Fruit fly (Drosophila melanogaster): ENCODE measurements around the gene Polr2D.

The Polr2D gene

dm6 chr3R:18261602-18262001 is 6.3 kb upstream of the Polr2D start:
- TF ChIP-seq svp (GFP tag), result no peak
- no peak for TF ChIP-seq Met (GFP tag; optimal IDR thresholded peaks at IDR 0.05)
- no peak for TF ChIP-seq dac (GFP tag; optimal IDR thresholded peaks at IDR 0.05)
- no peak for TF ChIP-seq net (GFP tag; optimal IDR thresholded peaks at IDR 0.05)
- TF ChIP-seq Sox102F (GFP tag; optimal IDR thresholded peaks at IDR 0.05), result no peak
- TF ChIP-seq CG31627 (GFP tag; optimal IDR thresholded peaks at IDR 0.05), result no peak
- no peak for TF ChIP-seq Ets21C (GFP tag; optimal IDR thresholded peaks at IDR 0.05)
- TF ChIP-seq dsx (GFP tag; optimal IDR thresholded peaks at IDR 0.05; ENCODE audit: poor library complexity, severe bottlenecking), result no peak
- TF ChIP-seq Ets96B (tag; optimal IDR thresholded peaks at IDR 0.05), result no peak
- TF ChIP-seq CG8632 (GFP tag; optimal IDR thresholded peaks at IDR 0.05), result no peak
- no peak for TF ChIP-seq CG11294 (GFP tag; IDR thresholded peaks at IDR 0.05)
- no peak for TF ChIP-seq pdm3 (GFP tag; optimal IDR thresholded peaks at IDR 0.05)
- no peak for TF ChIP-seq Hr39 (GFP tag; optimal IDR thresholded peaks at IDR 0.05)

- TF ChIP-seq pdm3 (GFP tag; optimal IDR thresholded peaks at IDR 0.05) (no peak), CG10669 (GFP tag; optimal IDR thresholded peaks at IDR 0.05) (no peak)
Observed at dm6 chr3R:18260016-18260415, 4.7 kb upstream of the Polr2D start.

dm6 chr3R:18252578-18252977 is 2.7 kb downstream of the Polr2D start, which contains the start of gene CG12320:
TSS of gene CG12320 (minus strand) at chr3R:18252734.
- TF ChIP-seq esn (GFP tag; optimal IDR thresholded peaks at IDR 0.05) (peak; percentile 6), CG1621 (tag; optimal IDR thresholded peaks at IDR 0.05) (peak; percentile 49), Blimp-1 (GFP tag; optimal IDR thresholded peaks at IDR 0.05) (no peak), Sox14 (GFP tag; optimal IDR thresholded peaks at IDR 0.05) (peak; percentile 52), pdm3 (GFP tag; optimal IDR thresholded peaks at IDR 0.05) (no peak), dac (GFP tag; optimal IDR thresholded peaks at IDR 0.05) (no peak), CG9139 (GFP tag; optimal IDR thresholded peaks at IDR 0.05) (no peak), CG31627 (GFP tag; optimal IDR thresholded peaks at IDR 0.05) (no peak)

dm6 chr3R:18251876-18252275 is 3.4 kb downstream of the Polr2D start:
- TF ChIP-seq ss (GFP tag; optimal IDR thresholded peaks at IDR 0.05) (no peak), CG11762 (GFP tag; optimal IDR thresholded peaks at IDR 0.05; ENCODE audit: insufficient read depth) (no peak), fkh (GFP tag; optimal IDR thresholded peaks at IDR 0.05) (no peak), Smox (GFP tag; optimal IDR thresholded peaks at IDR 0.05) (no peak), dac (GFP tag; optimal IDR thresholded peaks at IDR 0.05) (no peak), Ets96B (tag; optimal IDR thresholded peaks at IDR 0.05) (no peak), dsx (GFP tag; optimal IDR thresholded peaks at IDR 0.05; ENCODE audit: poor library complexity, severe bottlenecking) (no peak), Gug (GFP tag; IDR thresholded peaks at IDR 0.05) (no peak), svp (GFP tag) (no peak)

- TF ChIP-seq CG7368 (GFP tag; optimal IDR thresholded peaks at IDR 0.05) (no peak), Blimp-1 (GFP tag; optimal IDR thresholded peaks at IDR 0.05) (no peak), CG3032 (tag; optimal IDR thresholded peaks at IDR 0.05) (no peak), CG15336 (GFP tag; IDR thresholded peaks at IDR 0.05) (no peak), Hr39 (GFP tag; optimal IDR thresholded peaks at IDR 0.05) (no peak), salr (GFP tag; optimal IDR thresholded peaks at IDR 0.05) (no peak), svp (GFP tag) (no peak), CG8119 (GFP tag; IDR thresholded peaks at IDR 0.05) (no peak), ss (GFP tag; optimal IDR thresholded peaks at IDR 0.05) (no peak), Ets96B (tag; optimal IDR thresholded peaks at IDR 0.05) (no peak), CG8632 (GFP tag; optimal IDR thresholded peaks at IDR 0.05) (no peak), CG11902 (GFP tag; optimal IDR thresholded peaks at IDR 0.05) (no peak), Eip78C (GFP tag) (no peak), CG6163 (GFP tag; IDR thresholded peaks at IDR 0.05) (no peak), eg (GFP tag; IDR thresholded peaks at IDR 0.05) (no peak), CG3919 (GFP tag; optimal IDR thresholded peaks at IDR 0.05) (no peak), CG32006 (GFP tag; optimal IDR thresholded peaks at IDR 0.05) (no peak), Met (GFP tag; optimal IDR thresholded peaks at IDR 0.05) (no peak), Eip93F (GFP tag; optimal IDR thresholded peaks at IDR 0.05) (no peak)
Observed at dm6 chr3R:18250815-18251214, 4.5 kb downstream of the Polr2D start, which contains the start of gene CG18598. TSS of gene CG18598 (plus strand) at chr3R:18251115.
